Worm (Caenorhabditis elegans): Measurements from ENCODE around the gene ttc-4.

DNA sequence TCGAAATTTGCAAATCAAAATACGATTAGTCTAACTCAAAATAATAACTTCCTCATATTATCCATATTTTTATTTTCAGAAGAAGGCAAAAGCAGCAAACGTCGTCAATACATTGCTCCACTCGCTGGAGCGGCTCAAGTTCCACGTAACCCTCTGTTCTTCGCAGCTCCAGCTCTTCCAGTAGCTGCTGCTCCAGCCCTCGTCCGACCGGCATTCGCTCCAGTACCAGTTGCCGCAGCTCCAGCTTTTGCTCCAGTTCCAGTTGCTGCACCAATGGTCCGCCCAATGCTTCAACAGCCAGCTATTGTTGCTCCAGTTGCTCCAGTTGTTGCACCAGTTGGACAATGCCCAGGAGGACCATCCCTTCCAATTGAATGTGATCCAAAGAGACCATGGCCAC is 15.8 kb upstream of the ttc-4 start:
- no peak for TF ChIP-seq dao-5 (tag; optimal IDR thresholded peaks at IDR 0.05)
- TF ChIP-seq him-1 (tag; optimal IDR thresholded peaks at IDR 0.05), result no peak

Data from whole organism, L4/young adult.